Worm (Caenorhabditis elegans) whole organism, late embryonic: ENCODE data around the gene F46H5.2.

Source experiments
- C08G9.2 ChIP-seq: sonication (generic microtip); optimal IDR thresholded peaks from 2 replicates; lab custom pipeline; 2016; ENCODE audit warnings: mild to moderate bottlenecking, missing genetic modification characterization, moderate library complexity, missing compliant biosample characterization
- C38D4.7 ChIP-seq: fragments of 200-800 bp; sonication (Bioruptor generic); optimal IDR thresholded peaks from 2 replicates; lab custom pipeline; 2018; ENCODE audit warnings: mild to moderate bottlenecking, missing genetic modification characterization, moderate library complexity, missing compliant biosample characterization
- K02D7.2 ChIP-seq: sonication (generic microtip); optimal IDR thresholded peaks from 2 replicates; lab custom pipeline; 2017; ENCODE audit warnings: mild to moderate bottlenecking, missing genetic modification characterization, missing compliant biosample characterization
- T23F11.4 ChIP-seq: fragments of 200-800 bp; sonication (Bioruptor generic); optimal IDR thresholded peaks from 2 replicates; lab custom pipeline; 2018; ENCODE audit warnings: mild to moderate bottlenecking, missing genetic modification characterization, missing compliant biosample characterization
- Y22D7AL.16 ChIP-seq: sonication (generic microtip); optimal IDR thresholded peaks from 2 replicates; lab custom pipeline; 2016; ENCODE audit warnings: missing genetic modification characterization, missing compliant biosample characterization
- ceh-19 ChIP-seq: fragments of 200-800 bp; sonication (Bioruptor generic); optimal IDR thresholded peaks from 2 replicates; lab custom pipeline; 2018; ENCODE audit warnings: mild to moderate bottlenecking, missing genetic modification characterization, missing compliant biosample characterization
- ceh-2 ChIP-seq: sonication (generic microtip); optimal IDR thresholded peaks from 2 replicates; lab custom pipeline; 2016; ENCODE audit warnings: missing genotype, missing genetic modification characterization, missing compliant biosample characterization
- ceh-24 ChIP-seq: sonication (generic microtip); optimal IDR thresholded peaks from 2 replicates; lab custom pipeline; 2016; ENCODE audit warnings: mild to moderate bottlenecking, missing genetic modification characterization, missing compliant biosample characterization
- ceh-31 ChIP-seq: sonication (generic microtip); optimal IDR thresholded peaks from 2 replicates; lab custom pipeline; 2016; ENCODE audit warnings: missing genetic modification characterization, missing compliant biosample characterization
- ceh-9 ChIP-seq: sonication (generic microtip); optimal IDR thresholded peaks from 2 replicates; lab custom pipeline; 2016; ENCODE audit warnings: mild to moderate bottlenecking, missing genetic modification characterization, inconsistent platforms, missing compliant biosample characterization
- dmd-4 ChIP-seq: sonication (generic microtip); optimal IDR thresholded peaks from 2 replicates; lab custom pipeline; 2016; ENCODE audit warnings: borderline replicate concordance, missing genetic modification characterization, missing compliant biosample characterization
- elt-2 ChIP-seq: sonication (generic microtip); optimal IDR thresholded peaks from 2 replicates; lab custom pipeline; 2016; ENCODE audit warnings: missing genetic modification reagents, missing genetic modification characterization, missing compliant biosample characterization
- ets-4 ChIP-seq: sonication (generic microtip); optimal IDR thresholded peaks from 2 replicates; lab custom pipeline; 2016; ENCODE audit warnings: missing genetic modification characterization, missing compliant biosample characterization
- eyg-1 ChIP-seq: sonication (generic microtip); optimal IDR thresholded peaks from 2 replicates; lab custom pipeline; 2016; ENCODE audit warnings: missing genotype, missing genetic modification characterization, missing compliant biosample characterization
- fax-1 ChIP-seq: sonication (generic microtip); optimal IDR thresholded peaks from 2 replicates; lab custom pipeline; 2016; ENCODE audit warnings: missing genotype, missing genetic modification characterization, missing compliant biosample characterization
- gmeb-2 ChIP-seq: sonication (generic microtip); optimal IDR thresholded peaks from 2 replicates; lab custom pipeline; 2016; ENCODE audit warnings: missing genetic modification characterization, inconsistent platforms, missing compliant biosample characterization
- hlh-15 ChIP-seq: sonication (generic microtip); optimal IDR thresholded peaks from 2 replicates; lab custom pipeline; 2016; ENCODE audit warnings: missing genetic modification characterization, missing compliant biosample characterization
- lim-6 ChIP-seq: sonication (generic microtip); optimal IDR thresholded peaks from 2 replicates; lab custom pipeline; 2016; ENCODE audit warnings: missing genetic modification characterization, missing compliant biosample characterization
- lin-11 ChIP-seq: fragments of 200-800 bp; sonication (Bioruptor generic); optimal IDR thresholded peaks from 2 replicates; lab custom pipeline; 2018; ENCODE audit warnings: mild to moderate bottlenecking, missing genetic modification characterization, missing compliant biosample characterization
- madf-2 ChIP-seq: sonication (generic microtip); optimal IDR thresholded peaks from 2 replicates; lab custom pipeline; 2017; ENCODE audit warnings: missing genetic modification characterization, missing compliant biosample characterization
- mec-3 ChIP-seq: sonication (generic microtip); optimal IDR thresholded peaks from 2 replicates; lab custom pipeline; 2016; ENCODE audit warnings: borderline replicate concordance, missing genetic modification characterization, missing compliant biosample characterization
- nfya-1 ChIP-seq: sonication (generic microtip); optimal IDR thresholded peaks from 2 replicates; lab custom pipeline; 2017; ENCODE audit warnings: missing genetic modification characterization, mild to moderate bottlenecking, missing compliant biosample characterization, antibody characterized with exemption, moderate library complexity
- nhr-11 ChIP-seq: fragments of 150-350 bp; optimal IDR thresholded peaks from 2 replicates; lab custom pipeline; 2014; ENCODE audit warnings: missing biosample characterization, missing genetic modification characterization
- nhr-232 ChIP-seq: sonication (generic microtip); optimal IDR thresholded peaks from 2 replicates; lab custom pipeline; 2016; ENCODE audit warnings: missing genetic modification characterization, missing compliant biosample characterization
- npax-4 ChIP-seq: sonication (generic microtip); optimal IDR thresholded peaks from 2 replicates; lab custom pipeline; 2016; ENCODE audit warnings: missing genetic modification characterization, missing compliant biosample characterization
- pax-1 ChIP-seq: fragments of 150-350 bp; optimal IDR thresholded peaks from 2 replicates; lab custom pipeline; 2014; ENCODE audit warnings: missing biosample characterization, missing genetic modification characterization
- pqm-1 ChIP-seq: sonication (generic microtip); optimal IDR thresholded peaks from 2 replicates; lab custom pipeline; 2016; ENCODE audit warnings: missing genetic modification characterization, missing compliant biosample characterization
- pros-1 ChIP-seq: fragments of 150-350 bp; optimal IDR thresholded peaks from 2 replicates; lab custom pipeline; 2014; ENCODE audit warnings: missing biosample characterization, missing genetic modification reagents, missing genetic modification characterization
- syd-9 ChIP-seq: sonication (generic microtip); optimal IDR thresholded peaks from 2 replicates; lab custom pipeline; 2016; ENCODE audit warnings: mild to moderate bottlenecking, missing genetic modification characterization, moderate library complexity, missing compliant biosample characterization
- tbx-2 ChIP-seq: sonication (generic microtip); optimal IDR thresholded peaks from 2 replicates; lab custom pipeline; 2016; ENCODE audit warnings: missing genetic modification characterization, missing compliant biosample characterization
- tbx-7 ChIP-seq: sonication (generic microtip); optimal IDR thresholded peaks from 2 replicates; lab custom pipeline; 2016; ENCODE audit warnings: missing genotype, missing genetic modification characterization, missing compliant biosample characterization
- ttx-3 ChIP-seq: sonication (generic microtip); optimal IDR thresholded peaks from 2 replicates; lab custom pipeline; 2016; ENCODE audit warnings: missing genetic modification reagents, missing genetic modification characterization, missing compliant biosample characterization
- unc-3 ChIP-seq, 2 experiments: fragments of 200-800 bp in 1 of 2; sonication (Bioruptor generic) in 1 of 2; sonication (generic microtip) in 1 of 2; conservative IDR thresholded peaks in 1 of 2; optimal IDR thresholded peaks in 1 of 2; 2 replicates each; pipeline versions ENCODE4 v1.3.6 to Lab custom; 2016 to 2022; ENCODE audit warnings: missing compliant biosample characterization in 2 of 2, missing genetic modification characterization in 2 of 2, missing genetic modification reagents in 1 of 2
- unc-42 ChIP-seq: sonication (generic microtip); optimal IDR thresholded peaks from 2 replicates; lab custom pipeline; 2016; ENCODE audit warnings: missing genotype, missing genetic modification characterization, missing compliant biosample characterization
- unc-55 ChIP-seq: sonication (generic microtip); optimal IDR thresholded peaks from 2 replicates; lab custom pipeline; 2017; ENCODE audit warnings: missing biosample characterization, missing genetic modification reagents, missing genetic modification characterization
- ztf-16 ChIP-seq: sonication (generic microtip); optimal IDR thresholded peaks from 2 replicates; lab custom pipeline; 2017; ENCODE audit warnings: missing genetic modification characterization, missing compliant biosample characterization

The F46H5.2 gene

DNA sequence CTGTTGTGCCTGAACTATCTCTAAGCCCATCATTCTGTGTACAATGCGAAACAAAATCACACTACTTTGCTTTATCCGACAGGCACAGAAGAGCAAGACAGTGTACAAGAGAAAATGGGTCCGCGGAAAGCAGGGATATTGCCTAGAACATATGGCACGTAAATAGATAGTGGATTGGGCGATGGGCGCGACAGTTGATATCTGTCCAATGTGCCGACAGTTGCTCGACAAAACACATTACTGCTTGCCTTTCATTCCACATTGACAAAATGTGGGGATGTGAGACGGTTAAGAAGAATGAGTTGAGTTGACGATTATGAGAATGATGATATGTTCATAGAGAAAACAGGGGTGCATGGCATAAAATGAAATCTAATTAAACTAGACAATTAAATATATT is 40.4 kb upstream of the F46H5.2 start:
- TF ChIP-seq eyg-1 (no peak), unc-55 (GFP tag; lab: Kevin White, UChicago) (peak; percentile 17), unc-3 (GFP tag; conservative IDR thresholded peaks at IDR 0.05; lab: Robert Waterston, UW) (0 out of 2 replicates have a peak, but pooled peaks have one; percentile 0), unc-3 (tag; optimal IDR thresholded peaks at IDR 0.05; lab: Kevin White, UChicago) (no peak), ceh-31 (tag; lab: Kevin White, UChicago) (no peak)

DNA sequence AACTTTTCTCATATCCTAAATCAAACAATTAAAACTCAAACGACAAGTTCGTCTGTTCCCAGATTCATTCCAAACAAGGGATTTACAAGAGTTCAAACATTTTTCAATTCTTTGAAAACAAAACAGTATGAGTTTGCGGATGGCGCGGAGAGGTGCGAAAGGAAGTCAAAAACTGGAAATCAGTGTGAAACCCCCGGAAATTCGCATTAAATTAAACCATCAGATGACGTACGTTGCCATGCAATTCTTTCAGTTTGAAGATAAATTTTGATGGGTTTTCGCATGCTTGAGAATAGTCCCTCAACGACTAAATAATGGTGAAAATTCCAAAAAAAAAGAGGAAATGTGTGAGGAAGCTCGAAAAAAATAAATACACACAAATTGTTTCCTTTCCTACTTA is 36.1 kb upstream of the F46H5.2 start:
- TF ChIP-seq ceh-19 (GFP tag; lab: Kevin White, UChicago) (no peak), npax-4 (tag; lab: Kevin White, UChicago) (no peak), pax-1 (tag; lab: Kevin White, UChicago) (no peak), nhr-232 (tag; lab: Kevin White, UChicago) (no peak), ceh-24 (tag; lab: Kevin White, UChicago) (no peak), ceh-9 (tag; lab: Kevin White, UChicago) (no peak), Y22D7AL.16 (no peak), madf-2 (tag; lab: Kevin White, UChicago) (no peak), unc-42 (tag; lab: Kevin White, UChicago) (no peak), gmeb-2 (tag; lab: Kevin White, UChicago) (no peak)
- TF ChIP-seq, all 69 proteins: peak for 0

DNA sequence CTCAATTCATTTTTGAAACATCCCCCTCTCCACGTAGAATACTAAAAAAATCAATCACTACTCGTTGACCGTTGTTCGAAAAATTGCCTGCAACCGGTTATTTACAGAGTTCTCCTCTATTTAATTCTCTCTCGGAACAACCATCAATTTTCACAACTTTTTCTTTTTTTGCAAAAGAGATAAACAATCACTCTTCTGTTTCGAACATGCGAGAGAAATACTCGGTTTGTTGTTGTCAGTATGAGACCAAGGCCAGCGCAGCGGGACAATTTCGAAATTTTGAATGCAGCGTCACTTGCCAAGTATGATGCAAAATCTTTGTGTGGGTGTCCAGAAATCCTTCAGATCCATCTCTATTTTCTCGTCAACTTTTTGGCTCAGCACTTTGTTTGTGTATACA is 35.1 kb upstream of the F46H5.2 start:
- TF ChIP-seq dmd-4 (tag; lab: Kevin White, UChicago) (no peak), pqm-1 (tag; lab: Kevin White, UChicago) (no peak), ceh-19 (GFP tag; lab: Kevin White, UChicago) (no peak), hlh-15 (tag; lab: Kevin White, UChicago) (no peak), pax-1 (tag; lab: Kevin White, UChicago) (no peak), unc-3 (GFP tag; conservative IDR thresholded peaks at IDR 0.05; lab: Robert Waterston, UW) (no peak), unc-3 (tag; optimal IDR thresholded peaks at IDR 0.05; lab: Kevin White, UChicago) (no peak), ztf-16 (tag; lab: Kevin White, UChicago) (no peak), elt-2 (no peak), nhr-11 (tag; lab: Kevin White, UChicago) (no peak), C08G9.2 (tag; lab: Kevin White, UChicago) (no peak), pros-1 (tag; lab: Kevin White, UChicago) (no peak), lim-6 (tag; lab: Kevin White, UChicago) (no peak), ets-4 (no peak)

DNA sequence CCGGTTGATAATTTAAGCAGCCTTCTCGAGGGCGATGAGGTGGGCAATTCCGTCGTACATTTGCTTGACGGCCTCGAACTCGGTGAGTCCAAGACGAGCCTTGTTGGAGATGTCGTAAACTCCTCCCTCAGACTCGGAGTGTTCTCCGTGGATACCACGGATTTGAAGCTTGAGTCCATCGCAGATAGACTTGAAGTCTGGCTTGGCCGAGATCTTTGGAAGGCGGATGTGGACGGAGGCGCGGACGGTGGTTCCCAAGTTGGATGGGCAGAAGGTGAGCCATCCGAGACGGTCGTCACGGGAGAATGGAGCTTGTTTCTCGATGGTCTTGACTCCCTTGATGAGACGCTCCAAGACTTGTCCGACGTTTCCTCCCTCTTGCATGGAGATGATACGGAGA is 34.6 kb upstream of the F46H5.2 start:
- no peak for TF ChIP-seq ztf-16 (tag; lab: Kevin White, UChicago)
- no peak for TF ChIP-seq nhr-11 (tag; lab: Kevin White, UChicago)
- TF ChIP-seq syd-9 (tag; lab: Kevin White, UChicago): no peak
- TF ChIP-seq ttx-3 (tag; lab: Kevin White, UChicago): no peak
- no peak for TF ChIP-seq ceh-24 (tag; lab: Kevin White, UChicago)
- TF ChIP-seq nfya-1 (tag; lab: Kevin White, UChicago): no peak
- TF ChIP-seq tbx-7 (tag; lab: Kevin White, UChicago): no peak
- no peak for TF ChIP-seq C38D4.7
- TF ChIP-seq lin-11: no peak
- TF ChIP-seq ceh-2 (tag; lab: Kevin White, UChicago): no peak
- no peak for TF ChIP-seq tbx-2 (tag; lab: Kevin White, UChicago)
- no peak for TF ChIP-seq K02D7.2 (tag; lab: Kevin White, UChicago)
- TF ChIP-seq fax-1 (tag; lab: Kevin White, UChicago): no peak
- no peak for TF ChIP-seq T23F11.4 (GFP tag; lab: Kevin White, UChicago)
- no peak for TF ChIP-seq nhr-232 (tag; lab: Kevin White, UChicago)
- no peak for TF ChIP-seq mec-3 (tag; lab: Kevin White, UChicago)
- TF ChIP-seq madf-2 (tag; lab: Kevin White, UChicago): no peak
